Worm (Caenorhabditis elegans) whole organism, mixed stage, embryonic: Measurements from ENCODE around the gene srd-38.

Experiments
- ceh-39 ChIP-seq: fragments of 150-350 bp; optimal IDR thresholded peaks from 2 replicates; lab custom pipeline; 2014; ENCODE audit warnings: missing biosample characterization, missing genetic modification characterization
- ham-2 ChIP-seq: fragments of 200-800 bp; sonication (Bioruptor generic); optimal IDR thresholded peaks from 2 replicates; lab custom pipeline; 2018; ENCODE audit warnings: mild to moderate bottlenecking, missing genetic modification characterization, missing compliant biosample characterization
- lin-13 ChIP-seq: fragments of 150-350 bp; optimal IDR thresholded peaks from 2 replicates; lab custom pipeline; 2014; ENCODE audit warnings: missing biosample characterization, missing genetic modification characterization
- nhr-12 ChIP-seq: fragments of 150-350 bp; optimal IDR thresholded peaks from 2 replicates; lab custom pipeline; 2014; ENCODE audit warnings: missing biosample characterization, missing genetic modification characterization
- nhr-2 ChIP-seq: fragments of 150-350 bp; optimal IDR thresholded peaks from 2 replicates; lab custom pipeline; 2014; ENCODE audit warnings: missing biosample characterization, missing genetic modification characterization
- nhr-76 ChIP-seq: sonication (generic microtip); optimal IDR thresholded peaks from 2 replicates; lab custom pipeline; 2017; ENCODE audit warnings: missing biosample characterization, missing genetic modification characterization
- pha-4 ChIP-seq: fragments of 150-350 bp; optimal IDR thresholded peaks from 2 replicates; lab custom pipeline; 2018; ENCODE audit warnings: missing biosample characterization, missing genetic modification reagents, missing genetic modification characterization
- unc-62 ChIP-seq: fragments of 150-350 bp; optimal IDR thresholded peaks from 2 replicates; lab custom pipeline; 2014; ENCODE audit warnings: missing biosample characterization, missing genetic modification reagents, missing genetic modification characterization
- ztf-11 ChIP-seq: fragments of 150-350 bp; optimal IDR thresholded peaks from 2 replicates; lab custom pipeline; 2014; ENCODE audit warnings: missing biosample characterization, missing genetic modification characterization

DNA sequence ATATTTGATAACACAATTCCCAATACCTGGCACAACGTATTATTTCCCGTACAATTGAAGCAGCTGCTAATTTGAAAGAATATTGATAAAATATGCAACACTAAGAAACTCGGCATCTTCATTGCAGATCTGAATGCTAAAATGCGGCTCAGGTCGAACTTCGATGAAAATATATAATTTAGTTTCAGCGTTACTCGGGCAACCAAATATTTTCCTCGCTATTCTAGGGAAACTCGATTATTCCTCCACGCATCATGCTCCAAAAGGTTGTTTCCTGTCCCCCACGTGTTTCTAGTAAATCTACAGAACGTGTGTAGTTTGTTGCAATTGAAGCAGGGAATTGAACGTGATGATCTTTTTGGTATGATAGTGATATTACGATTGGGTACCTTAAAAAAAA, 42.5 kb upstream of the srd-38 start:
- TF ChIP-seq ceh-39 (tag; lab: Kevin White, UChicago) (no peak), pha-4 (tag; lab: Kevin White, UChicago) (no peak), nhr-76 (no peak), unc-62 (GFP tag; lab: Kevin White, UChicago) (no peak), ham-2 (no peak), ztf-11 (tag; lab: Kevin White, UChicago) (no peak), nhr-12 (tag; lab: Kevin White, UChicago) (no peak), nhr-2 (tag; lab: Kevin White, UChicago) (no peak), lin-13 (tag; lab: Kevin White, UChicago) (no peak)
